Worm (Caenorhabditis elegans): Measurements from ENCODE around the gene F43C11.2.

- TF ChIP-seq pbrm-1 (GFP tag; IDR thresholded peaks at IDR 0.05) (no peak), hsf-1 (GFP tag; IDR thresholded peaks at IDR 0.05) (no peak), let-526 (GFP tag; IDR thresholded peaks at IDR 0.05) (no peak), unc-62 (GFP tag; optimal IDR thresholded peaks at IDR 0.05) (no peak), lsy-27 (tag; optimal IDR thresholded peaks at IDR 0.05; ENCODE audit: borderline replicate concordance, insufficient read depth) (no peak), ceh-27 (GFP tag; optimal IDR thresholded peaks at IDR 0.05) (no peak), C06A6.2 (GFP tag; conservative IDR thresholded peaks at IDR 0.05) (no peak)
These were observed 1.6 kb upstream of the F43C11.2 start, which contains the start of gene F43C11.3 for ce11 chrII:2353012-2353411.

All from whole organism, young adult.